Worm (Caenorhabditis elegans): ENCODE measurements around the gene fbxl-5.

Gene fbxl-5

ce11 chrV:7728003-7728678, 14.6 kb upstream of the fbxl-5 start (continued):
- TF ChIP-seq aly-2 (tag; optimal IDR thresholded peaks at IDR 0.05) = no peak
- TF ChIP-seq nhr-84 (tag; optimal IDR thresholded peaks at IDR 0.05) = no peak
- TF ChIP-seq lin-13 (GFP tag; optimal IDR thresholded peaks at IDR 0.05) = peak; percentile 43
- peak; percentile 71 for TF ChIP-seq nhr-11 (tag; optimal IDR thresholded peaks at IDR 0.05)

- TF ChIP-seq ces-1 (GFP tag; optimal IDR thresholded peaks at IDR 0.05) (no peak), blmp-1 (tag; optimal IDR thresholded peaks at IDR 0.05) (peak; percentile 79), unc-86 (tag; optimal IDR thresholded peaks at IDR 0.05) (no peak), aha-1 (tag; optimal IDR thresholded peaks at IDR 0.05) (no peak), mef-2 (tag; optimal IDR thresholded peaks at IDR 0.05) (no peak), efl-1 (optimal IDR thresholded peaks at IDR 0.05) (no peak), efl-1 (GFP tag; optimal IDR thresholded peaks at IDR 0.05 in 1 of 2) (peak in 1 of 2 experiments; percentile 37), elt-3 (tag; optimal IDR thresholded peaks at IDR 0.05) (peak in 1 of 6 experiments; percentile 18), nhr-85 (tag) (peak; percentile 87), tlp-1 (tag; optimal IDR thresholded peaks at IDR 0.05) (no peak)
Observed at ce11 chrV:7728679-7729027, 14.1 kb upstream of the fbxl-5 start, which contains the start of gene Y97E10C.1. Gene Y97E10C.1, plus strand, starts transcription at chrV:7728879.

ce11 chrV:7730488-7730887, 12.2 kb upstream of the fbxl-5 start:
- TF ChIP-seq nhr-71 (tag; optimal IDR thresholded peaks at IDR 0.05) (peak; percentile 71), hlh-4 (tag; optimal IDR thresholded peaks at IDR 0.05) (no peak), nhr-20 (tag; optimal IDR thresholded peaks at IDR 0.05) (peak; percentile 67), dpl-1 (GFP tag; optimal IDR thresholded peaks at IDR 0.05) (peak; percentile 61 to 65 (median 64)), hlh-17 (GFP tag; optimal IDR thresholded peaks at IDR 0.05; ENCODE audit: borderline replicate concordance) (no peak), nhr-77 (tag; optimal IDR thresholded peaks at IDR 0.05) (peak; percentile 42), ceh-63 (GFP tag; optimal IDR thresholded peaks at IDR 0.05) (no peak), fos-1 (tag; optimal IDR thresholded peaks at IDR 0.05) (peak; percentile 50), irx-1 (tag; optimal IDR thresholded peaks at IDR 0.05) (peak; percentile 14), mef-2 (tag; optimal IDR thresholded peaks at IDR 0.05) (no peak), isw-1 (GFP tag; IDR thresholded peaks at IDR 0.05) (no peak), unc-86 (tag; optimal IDR thresholded peaks at IDR 0.05) (peak; percentile 21), aha-1 (tag; optimal IDR thresholded peaks at IDR 0.05) (no peak), lin-13 (GFP tag; optimal IDR thresholded peaks at IDR 0.05) (peak; percentile 42), xbp-1 (tag; optimal IDR thresholded peaks at IDR 0.05) (peak; percentile 32), ama-1 (optimal IDR thresholded peaks at IDR 0.05) (peak; percentile 62), aly-2 (tag; optimal IDR thresholded peaks at IDR 0.05) (no peak), nhr-12 (tag; optimal IDR thresholded peaks at IDR 0.05) (no peak), nhr-237 (tag; optimal IDR thresholded peaks at IDR 0.05) (no peak), dsc-1 (tag; optimal IDR thresholded peaks at IDR 0.05) (peak; percentile 53), vab-15 (tag; optimal IDR thresholded peaks at IDR 0.05) (no peak), lir-3 (tag; optimal IDR thresholded peaks at IDR 0.05; ENCODE audit: poor library complexity) (peak; percentile 48), unc-62 (GFP tag; optimal IDR thresholded peaks at IDR 0.05) (no peak), zag-1 (tag; optimal IDR thresholded peaks at IDR 0.05) (no peak), nhr-47 (tag; optimal IDR thresholded peaks at IDR 0.05) (peak; percentile 59), C16A3.4 (tag; optimal IDR thresholded peaks at IDR 0.05) (peak; percentile 54), nhr-76 (tag; optimal IDR thresholded peaks at IDR 0.05) (no peak), nhr-11 (tag; optimal IDR thresholded peaks at IDR 0.05) (no peak), elt-3 (tag; optimal IDR thresholded peaks at IDR 0.05) (peak in 2 of 6 experiments; percentile 2 to 48), pag-3 (tag; optimal IDR thresholded peaks at IDR 0.05; ENCODE audit: borderline replicate concordance, insufficient read depth) (no peak), lin-35 (GFP tag; optimal IDR thresholded peaks at IDR 0.05) (peak; percentile 46 to 82), sox-4 (tag; optimal IDR thresholded peaks at IDR 0.05) (no peak), Y116A8C.19 (tag; optimal IDR thresholded peaks at IDR 0.05; ENCODE audit: borderline replicate concordance) (no peak), zip-4 (GFP tag; optimal IDR thresholded peaks at IDR 0.05) (no peak), fkh-4 (tag; optimal IDR thresholded peaks at IDR 0.05; ENCODE audit: borderline replicate concordance) (no peak), F16B12.6 (tag; optimal IDR thresholded peaks at IDR 0.05) (no peak), blmp-1 (tag; optimal IDR thresholded peaks at IDR 0.05) (peak; percentile 32), mdl-1 (tag; optimal IDR thresholded peaks at IDR 0.05) (peak in 1 of 2 experiments; percentile 45), fkh-10 (GFP tag; optimal IDR thresholded peaks at IDR 0.05) (no peak), pqm-1 (tag; optimal IDR thresholded peaks at IDR 0.05) (no peak), tlp-1 (tag; optimal IDR thresholded peaks at IDR 0.05) (no peak), ceh-88 (GFP tag; IDR thresholded peaks at IDR 0.05) (peak; percentile 38; the same call in 1 of the 2 replicates), mab-9 (GFP tag; IDR thresholded peaks at IDR 0.05) (no peak)

Data from whole organism, L1 larva.